Fruit fly (Drosophila melanogaster): ENCODE data around the gene CG7430.

DNA sequence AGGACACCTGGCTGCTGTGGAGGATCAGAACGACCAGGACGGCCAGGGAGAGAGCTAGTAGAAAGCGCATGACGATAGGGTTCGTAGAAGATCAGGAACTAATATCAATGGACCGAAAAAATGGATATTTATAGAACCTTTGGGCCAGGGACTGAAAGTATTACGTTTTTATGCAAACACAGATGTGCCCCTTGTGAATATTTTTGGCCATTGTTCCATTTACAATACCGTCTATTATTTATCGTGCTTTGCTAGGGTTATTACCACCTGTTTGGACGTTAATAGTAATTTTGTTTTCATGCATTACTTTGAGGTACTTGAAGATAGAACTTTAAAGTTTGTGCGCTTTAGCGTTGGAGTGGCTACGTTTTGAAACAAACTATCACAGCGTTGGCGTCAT lies 13.2 kb upstream of the CG7430 start, which contains the start of gene CG32188:
- no peak for TF ChIP-seq CG11617 (GFP tag; optimal IDR thresholded peaks at IDR 0.05)
- TF ChIP-seq CG7045 (GFP tag; optimal IDR thresholded peaks at IDR 0.05): no peak

Data from whole organism, adult.